Worm (Caenorhabditis elegans) whole organism, L1 larva: Measurements from ENCODE around the gene scl-12.

Experiments used
- nhr-28 ChIP-seq: fragments of 150-350 bp; optimal IDR thresholded peaks from 2 replicates; lab custom pipeline; 2014; ENCODE audit warnings: missing biosample characterization, missing genetic modification characterization
- nhr-76 ChIP-seq: sonication (generic microtip); optimal IDR thresholded peaks from 2 replicates; lab custom pipeline; 2017; ENCODE audit warnings: missing biosample characterization, missing genetic modification characterization
- zip-4 ChIP-seq: fragments of 200-800 bp; sonication (Bioruptor generic); optimal IDR thresholded peaks from 2 replicates; lab custom pipeline; 2018; ENCODE audit warnings: mild to moderate bottlenecking, missing genetic modification characterization, moderate library complexity, missing compliant biosample characterization

- TF ChIP-seq nhr-28 (tag; lab: Kevin White, UChicago) (no peak), zip-4 (GFP tag; lab: Kevin White, UChicago) (no peak), nhr-76 (tag; lab: Kevin White, UChicago) (no peak)
These were observed 22.0 kb upstream of the scl-12 start for ce11 chrV:3790424-3790823.
